Worm (Caenorhabditis elegans): ENCODE measurements around the gene lrr-1.

DNA sequence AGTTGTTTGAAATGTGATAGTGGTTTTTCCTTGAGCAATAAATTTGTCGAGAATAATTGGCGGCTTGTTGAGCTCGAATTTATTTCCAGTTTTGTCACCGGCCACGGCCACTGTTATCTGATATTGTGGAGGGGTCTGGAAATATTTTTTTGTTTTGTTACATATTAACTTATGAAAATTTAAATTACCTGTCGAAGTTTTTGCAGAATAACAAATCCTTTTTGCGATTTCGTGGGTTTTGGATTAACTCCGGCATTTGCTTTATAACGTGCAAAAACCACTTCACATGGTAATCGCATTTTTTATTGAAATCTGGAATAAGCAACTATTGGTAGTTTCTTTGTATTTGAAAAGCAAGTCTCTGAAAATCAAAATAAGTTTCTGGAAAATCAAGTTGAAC lies at the start of gene lrr-1:
- TF ChIP-seq skn-1 (tag; optimal IDR thresholded peaks at IDR 0.05): no peak
- TF ChIP-seq aly-2 (tag; optimal IDR thresholded peaks at IDR 0.05): no peak
- TF ChIP-seq nhr-23 (tag; optimal IDR thresholded peaks at IDR 0.05): no peak
- TF ChIP-seq lsy-2 (tag; optimal IDR thresholded peaks at IDR 0.05): no peak
- no peak for TF ChIP-seq mab-5 (tag; optimal IDR thresholded peaks at IDR 0.05)

All from whole organism, L2 larva.